Worm (Caenorhabditis elegans): Measurements from ENCODE around the gene dpy-8.

ce11 chrX:5115511-5115910 lies 34.8 kb downstream of the dpy-8 start:
- TF ChIP-seq unc-86 (tag; optimal IDR thresholded peaks at IDR 0.05), result no peak
- no peak for TF ChIP-seq tbx-2 (tag; optimal IDR thresholded peaks at IDR 0.05)
- no peak for TF ChIP-seq mec-3 (tag; optimal IDR thresholded peaks at IDR 0.05; ENCODE audit: borderline replicate concordance)
- TF ChIP-seq dve-1 (tag; optimal IDR thresholded peaks at IDR 0.05), result no peak
- no peak for TF ChIP-seq ets-4 (tag; optimal IDR thresholded peaks at IDR 0.05)
- no peak for TF ChIP-seq odd-2 (tag; optimal IDR thresholded peaks at IDR 0.05)
- no peak for TF ChIP-seq hlh-6 (tag; optimal IDR thresholded peaks at IDR 0.05)
- TF ChIP-seq pha-4 (tag; optimal IDR thresholded peaks at IDR 0.05), result no peak
- TF ChIP-seq ama-1 (optimal IDR thresholded peaks at IDR 0.05), result no peak
- TF ChIP-seq fkh-6 (tag; optimal IDR thresholded peaks at IDR 0.05), result no peak
- TF ChIP-seq elt-2 (tag; optimal IDR thresholded peaks at IDR 0.05), result no peak
- TF ChIP-seq madf-2 (tag; optimal IDR thresholded peaks at IDR 0.05), result no peak
